Fruit fly (Drosophila melanogaster) ovary, adult (tissue): ENCODE data around the gene ato.

Source experiments
- CG17801 ChIP-seq: fragments of 200-800 bp; optimal IDR thresholded peaks from 2 replicates; lab custom pipeline; 2019; ENCODE audit warnings: missing biosample characterization, mild to moderate bottlenecking, missing genetic modification characterization, moderate library complexity; ENCODE audit not compliant: partially characterized antibody

ato gene

DNA sequence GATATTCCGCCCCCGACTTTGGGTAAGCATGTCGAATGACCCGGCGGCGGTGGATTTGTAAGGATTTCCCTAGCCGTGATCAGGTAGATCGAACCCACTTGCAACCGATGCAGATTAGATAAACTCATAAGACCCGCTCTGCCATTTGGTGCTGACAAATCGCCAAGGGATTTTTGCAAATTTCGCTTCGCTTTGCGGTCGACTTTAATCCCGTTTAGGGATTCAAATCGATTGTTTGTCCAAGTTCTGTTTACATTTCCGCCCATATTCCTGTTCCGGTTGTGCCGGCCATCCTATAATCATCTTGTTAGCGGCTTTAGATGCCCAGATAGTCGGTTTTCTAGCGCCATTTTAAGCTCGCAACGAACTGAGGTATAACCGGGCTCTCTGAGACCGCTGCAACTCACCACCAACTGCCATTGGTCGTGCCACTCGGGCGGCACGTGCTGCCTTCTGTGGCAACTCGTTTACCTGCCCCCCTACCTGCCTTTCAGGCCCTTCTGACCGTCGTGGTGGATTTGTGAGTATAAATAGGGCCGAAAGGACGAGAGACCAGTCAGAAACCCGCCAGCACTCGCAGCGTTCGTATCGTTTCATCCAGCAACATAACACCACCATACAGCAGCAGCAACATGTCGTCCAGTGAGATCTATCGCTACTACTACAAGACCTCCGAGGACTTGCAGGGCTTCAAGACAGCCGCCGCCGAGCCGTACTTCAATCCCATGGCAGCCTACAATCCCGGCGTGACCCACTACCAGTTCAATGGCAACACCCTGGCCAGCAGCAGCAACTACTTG is at the start of gene ato:
Gene ato, plus strand, starts transcription at position 559 of the 800 bp plus-strand sequence.
- TF ChIP-seq CG17801: no peak

DNA sequence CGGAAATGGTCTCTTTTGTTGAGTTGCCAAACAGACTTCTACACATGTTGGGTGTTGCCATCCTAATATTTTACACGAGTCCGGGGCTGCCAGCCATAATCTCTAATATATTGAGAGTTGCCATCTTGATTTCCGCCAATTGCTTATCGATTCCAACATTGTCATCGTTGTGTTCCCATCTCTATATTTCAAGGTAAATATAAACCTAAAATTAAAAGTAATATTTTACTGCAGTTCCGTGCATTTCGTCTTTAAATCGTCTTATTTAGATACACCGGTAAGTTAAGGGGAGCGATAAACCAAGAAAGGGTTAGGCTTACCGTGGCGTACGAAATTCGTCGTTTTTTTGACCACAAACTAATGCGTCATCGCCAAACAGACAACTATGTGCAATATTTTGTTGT is 44.5 kb upstream of the ato start, which contains the start of gene PolI:
Gene PolI, plus strand, starts transcription at position 138 of the 404 bp plus-strand sequence.
- peak; percentile 26 for TF ChIP-seq CG17801

DNA sequence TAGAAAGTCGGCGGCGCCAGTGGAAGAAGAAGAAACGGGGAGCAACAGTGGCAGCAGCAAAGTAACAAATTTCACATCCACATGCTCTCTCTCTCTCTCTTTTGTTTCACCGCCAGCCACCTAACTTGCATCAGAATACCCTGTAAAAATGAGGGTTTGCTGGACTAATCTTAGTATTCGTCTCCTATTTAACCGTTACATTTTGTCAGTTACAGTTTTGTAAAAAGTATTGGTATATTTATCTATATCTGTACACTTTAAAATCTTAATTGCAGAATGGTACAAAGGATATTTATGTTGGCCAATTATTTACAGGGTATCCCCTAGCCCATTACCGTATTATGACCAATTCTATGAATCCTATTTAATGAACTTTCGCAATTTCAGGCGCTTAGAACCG is 44.0 kb upstream of the ato start:
- no peak for TF ChIP-seq CG17801

DNA sequence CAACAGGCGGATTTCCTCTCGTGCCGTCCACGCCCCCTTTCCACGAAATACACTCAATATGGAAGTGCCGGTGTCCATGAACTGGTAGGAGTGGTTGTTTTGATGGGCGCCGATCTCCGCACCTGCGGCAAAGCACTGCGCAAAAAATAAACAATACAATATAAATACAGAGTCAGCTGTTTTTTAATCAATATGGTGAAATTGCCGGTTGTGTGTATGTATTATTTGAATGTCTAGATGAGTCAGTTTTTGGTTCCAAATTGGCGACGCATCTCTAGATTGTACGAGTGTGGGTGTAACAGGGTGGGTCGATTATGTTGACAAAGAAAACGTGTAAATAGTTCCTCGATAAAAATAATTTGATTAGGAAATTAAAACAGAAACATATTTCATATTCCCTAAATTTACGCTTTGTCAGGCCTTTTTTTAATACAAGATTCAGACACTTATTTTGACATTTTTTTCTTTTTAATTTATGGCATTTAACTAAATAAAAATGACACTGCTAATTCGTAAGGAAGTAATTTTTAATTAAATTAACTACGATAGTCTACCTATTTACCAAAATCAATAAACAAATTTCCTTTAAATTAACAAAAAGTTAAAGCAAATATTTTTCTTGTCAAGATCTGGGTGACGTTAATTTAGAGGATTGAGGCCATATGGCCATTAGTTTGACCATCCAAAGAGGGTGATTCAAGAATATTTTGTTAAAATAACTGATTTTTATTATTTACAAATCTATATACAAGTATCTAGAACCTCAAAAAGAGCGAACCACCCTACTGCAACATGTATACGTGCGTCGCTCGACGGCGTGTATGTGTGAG is 38.2 kb upstream of the ato start:
- peak; percentile 86 for TF ChIP-seq CG17801

DNA sequence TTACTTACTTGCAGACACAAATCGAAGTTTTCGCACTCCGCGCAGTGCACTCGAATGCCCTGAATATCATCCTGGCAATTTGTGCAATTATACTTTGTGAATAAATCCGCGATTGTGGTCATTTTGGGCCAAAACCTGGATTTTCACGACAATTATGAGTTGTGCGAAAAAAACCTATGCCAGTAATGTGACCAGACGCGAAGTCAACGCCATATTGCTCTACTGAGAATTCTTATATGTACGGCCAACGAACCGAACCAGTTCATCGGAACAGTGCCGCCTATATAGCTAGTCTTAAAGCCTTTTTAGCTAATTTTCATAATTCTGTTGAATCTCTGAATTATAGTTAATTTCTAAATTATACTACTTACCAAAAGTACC is 37.6 kb upstream of the ato start, which contains the start of gene Ada2b:
Gene Ada2b, minus strand, starts transcription at position 214 of the 381 bp plus-strand sequence.
- no peak for TF ChIP-seq CG17801

DNA sequence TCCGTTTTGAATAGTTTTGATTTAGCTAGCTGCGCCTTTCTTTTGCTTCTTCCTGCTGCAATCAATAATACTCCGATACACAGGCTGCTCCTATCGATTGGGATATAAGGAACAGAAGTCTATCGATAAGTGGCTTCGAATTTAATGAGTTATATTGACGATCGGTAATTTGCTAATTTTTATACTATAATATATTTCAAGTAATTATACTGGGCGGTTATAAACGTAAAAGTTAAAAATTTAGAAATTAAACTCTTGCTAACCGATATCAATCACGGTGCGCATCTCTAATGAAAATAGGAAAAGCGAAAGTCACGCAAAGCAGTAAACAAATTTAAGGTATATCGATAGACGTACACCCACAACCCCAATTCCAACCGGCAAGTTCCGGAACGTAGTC is 34.1 kb upstream of the ato start, which contains the start of the genes CG9636, CG18749 and CG33722:
Gene CG9636, minus strand, starts transcription at position 73 of the 400 bp plus-strand sequence.
Gene CG18749, plus strand, starts transcription at position 336 of the 400 bp plus-strand sequence.
Gene CG33722, plus strand, starts transcription at position 336 of the 400 bp plus-strand sequence.
- TF ChIP-seq CG17801: peak; percentile 68

DNA sequence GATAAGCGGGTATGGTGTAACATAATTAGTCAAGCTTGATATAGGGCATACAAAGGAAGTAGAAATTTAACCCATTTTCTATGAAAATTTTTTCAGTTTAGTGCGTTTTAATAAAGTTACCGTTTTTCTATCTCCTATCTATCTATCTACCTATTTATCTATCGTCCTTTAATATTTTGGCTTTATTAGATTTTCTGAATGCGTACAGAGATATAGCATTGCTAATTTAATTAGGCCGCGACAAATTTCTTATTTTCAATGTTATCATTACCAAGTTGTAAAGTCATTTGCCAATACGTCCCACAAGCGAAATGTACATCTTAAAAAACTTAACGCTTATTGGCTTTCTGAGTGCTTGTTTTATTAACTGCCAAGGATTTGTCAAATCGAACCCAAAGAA is 29.7 kb upstream of the ato start, which contains the start of gene CG15864:
Gene CG15864, plus strand, starts transcription at position 301 of the 400 bp plus-strand sequence.
- no peak for TF ChIP-seq CG17801

DNA sequence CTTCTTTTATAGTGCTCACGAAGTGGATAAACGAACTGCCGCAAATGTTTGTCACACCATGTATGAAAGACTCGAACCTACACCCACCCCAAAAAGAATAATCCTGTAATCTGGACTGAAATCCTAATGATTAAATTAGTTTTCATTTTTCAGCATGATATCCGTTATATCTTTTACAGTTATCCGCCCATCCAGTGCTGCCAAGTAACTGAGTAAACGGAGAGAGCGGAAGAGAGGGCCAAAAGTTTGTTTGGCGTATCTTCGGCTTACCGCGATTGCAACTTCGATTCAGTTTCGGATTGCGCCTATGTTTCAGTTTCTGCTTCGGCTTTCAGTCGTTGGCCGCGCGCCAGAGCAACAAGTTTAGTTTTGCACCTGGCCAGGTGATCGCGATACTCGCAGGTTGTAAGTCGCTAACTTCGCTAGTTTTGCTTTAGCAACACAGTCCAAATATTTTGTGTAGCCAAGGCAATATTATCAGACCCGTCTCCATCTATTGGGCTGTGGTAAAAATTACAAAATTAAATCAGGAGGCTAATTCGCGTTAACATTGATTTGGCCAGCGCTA is 27.6 kb upstream of the ato start, which contains the start of gene mtg:
Gene mtg, plus strand, starts transcription at position 332 of the 568 bp plus-strand sequence.
- TF ChIP-seq CG17801: no peak

DNA sequence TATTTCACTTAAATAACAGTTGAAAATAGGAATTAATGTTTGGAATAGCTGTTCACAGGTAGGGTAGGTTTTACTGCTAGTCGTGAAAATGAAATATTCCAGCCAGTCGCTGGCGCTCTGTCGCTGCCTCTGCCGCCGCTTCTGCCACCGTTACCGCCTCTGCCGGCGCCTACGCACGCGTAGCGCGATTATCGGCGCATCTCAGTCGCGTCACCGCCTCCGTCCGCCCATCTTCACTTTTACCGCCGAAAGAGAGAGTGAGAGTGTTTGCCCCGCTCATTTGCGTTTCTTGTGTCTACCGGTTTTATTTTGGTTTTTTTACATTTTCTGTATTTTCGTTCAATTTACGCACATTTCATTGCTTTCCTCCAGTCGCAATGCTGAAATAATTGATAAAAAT is 26.3 kb upstream of the ato start:
- no peak for TF ChIP-seq CG17801

DNA sequence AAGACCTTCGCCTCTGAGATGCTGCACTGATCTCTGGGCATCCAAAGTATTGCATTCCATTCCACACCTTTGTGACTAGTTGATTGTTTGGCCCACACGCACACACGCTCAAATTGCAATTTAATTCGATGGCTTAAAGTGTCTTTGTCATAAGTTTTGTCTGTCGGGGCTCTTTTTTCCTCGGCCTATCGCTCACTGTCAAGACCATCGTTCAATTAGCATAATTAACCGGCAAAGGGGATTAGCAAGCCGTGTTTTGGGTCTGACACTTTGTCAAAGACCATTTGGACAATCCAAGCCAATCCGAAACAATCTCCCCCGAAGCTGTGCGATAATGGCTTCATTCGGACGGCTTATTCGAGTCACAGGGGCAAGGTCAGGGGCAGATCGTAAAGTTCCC is 23.5 kb upstream of the ato start:
- no peak for TF ChIP-seq CG17801

DNA sequence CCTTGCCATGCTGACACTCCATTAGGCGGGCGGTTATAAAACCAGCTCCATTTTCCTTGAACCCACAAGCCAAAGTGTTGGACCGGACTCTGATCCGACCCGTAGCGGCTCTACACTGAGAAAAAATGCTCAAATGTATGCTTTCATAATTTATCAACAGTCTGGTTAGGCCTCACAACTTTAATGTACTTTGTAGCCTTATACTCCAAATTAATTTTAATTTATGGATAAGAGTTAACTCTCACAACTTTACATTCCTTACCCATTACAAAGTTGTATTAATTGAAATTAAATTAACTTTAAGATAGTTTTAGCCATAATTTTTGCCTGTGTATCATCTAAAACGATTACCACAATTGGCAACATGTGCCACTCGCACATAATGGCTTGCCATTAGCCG is 21.8 kb upstream of the ato start:
- TF ChIP-seq CG17801: no peak

DNA sequence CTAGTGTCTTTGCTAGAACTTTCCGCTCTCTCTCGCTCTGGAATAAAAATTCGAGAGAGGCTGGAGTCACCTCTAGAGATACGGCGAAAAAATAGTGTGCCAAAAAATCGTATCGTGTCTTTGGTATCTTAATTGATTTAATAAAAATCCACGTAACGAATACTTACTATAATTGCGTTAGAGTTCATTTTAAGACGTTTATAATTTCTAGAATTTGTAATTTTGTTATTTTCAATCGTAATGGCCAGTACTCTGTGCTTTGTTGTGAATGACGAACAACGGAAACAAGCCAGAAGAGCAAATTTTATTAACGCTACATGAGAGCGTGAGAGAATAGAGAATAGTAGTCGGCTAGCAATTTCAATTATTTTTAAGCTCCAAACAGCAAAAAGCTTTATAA is 16.2 kb upstream of the ato start:
- peak; percentile 9 for TF ChIP-seq CG17801

DNA sequence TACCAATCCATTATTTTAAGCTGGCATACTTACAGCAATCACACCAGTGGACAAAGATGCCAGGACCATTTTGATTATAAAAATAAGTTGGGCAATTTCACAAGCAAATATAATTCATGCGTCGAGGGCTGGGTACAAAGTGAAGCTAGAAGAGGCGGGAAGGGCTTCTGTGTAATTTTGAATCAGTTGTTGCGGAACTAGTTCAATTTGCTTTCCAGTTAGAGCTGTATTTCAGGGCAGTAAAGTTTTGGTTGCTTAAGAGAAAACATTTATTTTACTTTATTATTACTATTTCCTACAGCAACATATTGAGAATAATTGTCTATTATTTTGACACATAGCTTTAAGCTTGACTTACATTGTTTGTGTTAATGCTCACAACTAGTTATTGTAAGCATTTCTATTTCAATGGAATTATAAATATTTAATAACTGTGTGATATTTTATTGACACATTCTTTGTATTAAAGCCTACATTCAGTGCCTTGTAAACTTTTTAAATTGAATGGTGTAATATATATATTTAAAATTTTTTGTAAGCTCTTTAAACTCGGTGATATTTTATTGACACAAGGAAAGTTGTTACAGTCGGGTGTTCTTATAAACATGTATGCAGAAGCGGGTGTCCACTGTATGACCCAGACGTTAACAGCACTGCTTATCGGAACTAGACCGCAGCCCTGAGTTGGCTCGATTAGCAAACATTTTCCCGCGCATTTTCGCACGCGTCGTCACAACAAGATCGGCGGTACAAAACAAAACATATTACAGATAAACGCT is 13.4 kb upstream of the ato start, which contains the start of the genes RPA1 and Mcm2:
Gene RPA1, minus strand, starts transcription at position 150 of the 779 bp plus-strand sequence.
Gene Mcm2, plus strand, starts transcription at position 669 of the 779 bp plus-strand sequence.
- peak; percentile 73 for TF ChIP-seq CG17801

DNA sequence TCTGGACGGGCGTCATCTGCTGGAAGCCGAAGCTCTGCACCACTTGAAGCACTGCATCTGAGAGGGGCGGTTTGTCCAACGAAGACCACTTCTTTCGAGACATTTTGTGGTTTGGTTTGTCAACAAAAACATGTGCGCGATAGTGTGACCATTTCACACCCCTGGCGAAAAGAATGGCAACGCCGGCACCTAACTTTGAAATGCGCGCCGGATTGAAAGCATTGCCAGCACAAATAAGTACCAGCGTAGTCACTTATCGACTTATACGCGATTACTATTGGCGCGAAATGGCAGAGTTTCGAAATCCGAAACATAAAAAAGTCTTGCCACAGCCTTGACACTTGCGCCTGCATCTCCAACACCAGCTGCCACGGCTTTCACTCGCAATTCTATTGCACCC is 8.1 kb upstream of the ato start, which contains the start of gene CG9630:
Gene CG9630, minus strand, starts transcription at position 157 of the 400 bp plus-strand sequence.
- TF ChIP-seq CG17801: peak; percentile 2

DNA sequence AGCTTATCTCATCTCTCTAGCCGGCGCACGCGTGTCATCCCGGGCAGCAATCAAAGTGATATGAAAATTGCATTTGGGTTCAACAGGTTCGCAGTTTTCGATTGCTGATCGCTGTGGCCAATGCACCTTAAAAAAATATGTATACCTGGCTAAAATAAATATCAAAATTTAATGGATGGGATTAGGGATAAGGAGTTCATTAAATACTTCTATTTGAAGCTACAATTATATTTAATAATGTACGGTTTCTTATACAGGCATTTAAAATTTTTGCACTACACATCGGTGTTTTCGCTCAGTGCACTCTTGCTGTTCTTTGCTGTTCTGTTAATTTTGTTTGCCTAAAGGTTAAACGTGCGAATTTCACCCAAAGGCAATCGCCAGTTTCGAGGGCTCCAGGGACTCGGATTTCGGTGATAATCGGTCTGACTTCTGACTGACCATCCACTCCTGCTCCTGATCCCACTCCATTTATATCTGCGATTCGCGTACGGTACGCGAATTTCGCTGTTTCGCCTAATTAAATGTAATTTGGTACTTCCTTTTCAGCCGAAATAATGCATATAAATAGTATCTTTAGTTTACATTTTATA is 5.2 kb upstream of the ato start:
- TF ChIP-seq CG17801: no peak
